Fruit fly (Drosophila melanogaster) whole organism, embryonic: ENCODE results near the gene CG33523.

Experiments used
- CG11398 ChIP-seq: fragments of 200-800 bp; sonication (Bioruptor generic); optimal IDR thresholded peaks from 2 replicates; lab custom pipeline; 2016; ENCODE audit warnings: missing biosample characterization, missing genetic modification characterization
- CG1602 ChIP-seq: fragments of 200-800 bp; sonication (Bioruptor generic); optimal IDR thresholded peaks from 3 replicates; lab custom pipeline; 2016; ENCODE audit warnings: missing biosample characterization, missing genetic modification characterization
- CG32767 ChIP-seq: fragments of 200-800 bp; sonication (Bioruptor generic); IDR thresholded peaks from 2 replicates; pipeline ENCODE4 v1.3.6; 2022; ENCODE audit warnings: missing biosample characterization, missing genetic modification characterization
- CG4424 ChIP-seq: fragments of 200-800 bp; sonication (Bioruptor generic); optimal IDR thresholded peaks from 3 replicates; lab custom pipeline; 2016; ENCODE audit warnings: missing biosample characterization, missing genetic modification characterization
- CG9876 ChIP-seq: fragments of 200-800 bp; sonication (Bioruptor generic); optimal IDR thresholded peaks from 2 replicates; lab custom pipeline; 2016; ENCODE audit warnings: missing biosample characterization, missing genetic modification characterization
- da ChIP-seq: fragments of 200-800 bp; sonication (Bioruptor generic); optimal IDR thresholded peaks from 2 replicates; lab custom pipeline; 2016; ENCODE audit warnings: missing biosample characterization, missing genetic modification characterization
- dysf ChIP-seq: fragments of 200-800 bp; sonication (Bioruptor generic); IDR thresholded peaks from 3 replicates; pipeline ENCODE4 v1.3.6; 2022; ENCODE audit warnings: missing biosample characterization, missing genetic modification characterization
- mam ChIP-seq: fragments of 200-800 bp; sonication (Bioruptor generic); optimal IDR thresholded peaks from 3 replicates; lab custom pipeline; 2016; ENCODE audit warnings: missing biosample characterization, missing genetic modification characterization
- pan ChIP-seq, 4 experiments: fragments of >200 bp in 3 of 4; fragments of 200-800 bp in 1 of 4; sonication (Bioruptor generic) in 1 of 4; optimal IDR thresholded peaks in 3 of 4; IDR thresholded peaks in 1 of 4; 2 replicates each; pipeline versions ENCODE4 v1.3.6 to Lab custom; 2017 to 2022; ENCODE audit warnings: missing biosample characterization in 2 of 4, missing genetic modification characterization in 2 of 4, mixed read lengths in 1 of 4
- pfk ChIP-seq: fragments of 200-800 bp; sonication (Bioruptor generic); optimal IDR thresholded peaks from 2 replicates; lab custom pipeline; 2018; ENCODE audit warnings: missing biosample characterization, mild to moderate bottlenecking, missing genetic modification characterization, moderate library complexity
- sug ChIP-seq: fragments of 200-800 bp; optimal IDR thresholded peaks from 2 replicates; lab custom pipeline; 2019; ENCODE audit warnings: missing biosample characterization, mild to moderate bottlenecking, missing genetic modification characterization, moderate library complexity
- vvl ChIP-seq: fragments of 200-800 bp; sonication (Bioruptor generic); IDR thresholded peaks from 2 replicates; pipeline ENCODE4 v1.3.6; 2022; ENCODE audit warnings: missing biosample characterization, missing genetic modification characterization

DNA sequence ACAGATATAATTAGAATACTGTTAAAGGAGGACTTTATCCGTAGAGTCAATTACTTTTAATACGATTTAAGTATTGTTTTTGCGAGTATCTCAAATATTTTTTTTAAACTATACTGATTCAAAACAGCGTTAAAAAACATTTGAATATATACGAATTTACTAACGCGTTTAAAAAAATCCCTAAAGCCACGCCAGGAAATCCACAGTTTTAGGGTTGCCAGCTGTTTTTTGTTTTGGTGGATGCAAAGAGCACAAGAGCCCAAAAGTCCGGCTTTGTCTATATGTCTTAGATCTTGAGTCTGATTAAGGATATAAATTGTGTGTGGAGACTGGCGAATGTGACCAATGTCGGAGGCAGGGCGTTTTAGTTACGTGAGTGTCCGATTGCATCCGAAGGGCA is 3.9 kb downstream of the CG33523 start:
- TF ChIP-seq CG11398 (GFP tag; lab: Kevin White, UChicago) (no peak), CG1602 (GFP tag; lab: Kevin White, UChicago) (no peak), CG32767 (no peak), mam (GFP tag; lab: Kevin White, UChicago) (no peak), CG4424 (GFP tag; lab: Kevin White, UChicago) (no peak), CG9876 (no peak), dysf (GFP tag; lab: Robert Waterston, UW) (no peak), vvl (GFP tag; lab: Robert Waterston, UW) (no peak), pan (optimal IDR thresholded peaks at IDR 0.05; lab: Kevin White, UChicago) (no peak), pan (GFP tag; optimal IDR thresholded peaks at IDR 0.05 in 1 of 2, IDR thresholded peaks at IDR 0.05 in 1 of 2) (no peak), da (no peak), sug (no peak), pfk (GFP tag; lab: Kevin White, UChicago) (no peak)
